Fruit fly (Drosophila melanogaster) whole organism, adult: ENCODE data around the gene CG7101.

ENCODE experiments used
- CG12768 ChIP-seq: fragments of 200-800 bp; sonication (Bioruptor generic); optimal IDR thresholded peaks from 2 replicates; lab custom pipeline; 2017; ENCODE audit warnings: missing biosample characterization, missing genetic modification characterization, mild to moderate bottlenecking, moderate library complexity, missing genetic modification reagents
- CG5204 ChIP-seq: fragments of 200-800 bp; sonication (Bioruptor generic); optimal IDR thresholded peaks from 2 replicates; lab custom pipeline; 2016; ENCODE audit warnings: missing biosample characterization, missing genetic modification characterization
- Hr96 ChIP-seq: fragments of 200-800 bp; sonication (Bioruptor generic); optimal IDR thresholded peaks from 2 replicates; lab custom pipeline; 2016; ENCODE audit warnings: missing biosample characterization, missing genetic modification characterization
- cic ChIP-seq: fragments of 200-800 bp; sonication (Bioruptor generic); optimal IDR thresholded peaks from 2 replicates; lab custom pipeline; 2017; ENCODE audit warnings: missing biosample characterization, mild to moderate bottlenecking, missing genetic modification characterization, moderate library complexity
- kay ChIP-seq: fragments of 200-800 bp; sonication (Bioruptor generic); peaks from one replicate; lab custom pipeline; 2016; ENCODE audit warnings: missing biosample characterization, missing genetic modification characterization, borderline replicate concordance

DNA sequence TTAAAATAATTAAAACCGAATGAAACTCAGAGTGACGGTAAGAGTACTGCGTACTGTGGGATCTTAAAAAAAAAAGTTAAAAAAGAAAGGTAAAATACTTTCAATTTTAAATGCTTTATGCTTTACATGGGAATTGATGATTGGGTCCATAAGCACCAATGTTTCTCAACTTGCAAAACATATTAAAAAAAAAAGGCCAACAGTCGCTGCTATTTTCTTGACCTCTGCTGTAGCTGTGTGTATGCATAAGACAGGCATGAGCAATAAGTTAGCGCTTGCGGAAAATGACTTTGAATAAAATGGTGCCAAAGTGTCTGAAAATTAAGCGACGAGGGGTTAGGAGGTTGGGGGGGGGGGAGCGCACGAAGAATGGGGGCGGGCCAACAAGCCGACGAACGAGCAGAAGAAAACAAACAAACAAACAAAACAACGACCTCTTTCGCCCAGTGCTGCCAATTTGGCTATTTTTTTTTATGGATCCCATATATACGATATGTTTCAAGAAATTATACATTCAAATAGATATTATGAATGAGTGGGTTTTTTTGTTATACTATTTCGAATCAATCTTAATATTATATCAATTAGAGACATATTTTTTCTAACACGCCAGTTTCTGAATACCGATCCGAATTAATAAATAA lies 39.2 kb downstream of the CG7101 start:
- TF ChIP-seq kay (no peak), cic (GFP tag; lab: Kevin White, UChicago) (no peak), Hr96 (no peak), CG5204 (GFP tag; lab: Kevin White, UChicago) (no peak), CG12768 (GFP tag; lab: Kevin White, UChicago) (no peak)
